Fruit fly (Drosophila melanogaster) whole organism, embryonic: Measurements from ENCODE around the gene Rsph1.

ENCODE experiments used
- Bgb ChIP-seq: fragments of 200-800 bp; sonication (Bioruptor generic); IDR thresholded peaks from 2 replicates; pipeline ENCODE4 v1.3.6; 2022; ENCODE audit warnings: missing biosample characterization, missing genetic modification characterization; ENCODE audit not compliant: partially characterized antibody
- CG12299 ChIP-seq: fragments of 200-800 bp; sonication (Bioruptor generic); optimal IDR thresholded peaks from 2 replicates; lab custom pipeline; 2018; ENCODE audit warnings: missing biosample characterization, mild to moderate bottlenecking, missing genetic modification characterization
- CG1233 ChIP-seq: fragments of 200-800 bp; sonication (Bioruptor generic); optimal IDR thresholded peaks from 4 replicates; lab custom pipeline; 2018; ENCODE audit warnings: missing biosample characterization, mild to moderate bottlenecking, missing genetic modification characterization
- CG12942 ChIP-seq: fragments of 200-800 bp; sonication (Bioruptor generic); optimal IDR thresholded peaks from 3 replicates; lab custom pipeline; 2016; ENCODE audit warnings: missing biosample characterization, missing genetic modification characterization
- CG13894 ChIP-seq: fragments of 200-800 bp; sonication (Bioruptor generic); optimal IDR thresholded peaks from 3 replicates; lab custom pipeline; 2018; ENCODE audit warnings: missing biosample characterization, mild to moderate bottlenecking, missing genetic modification characterization, moderate library complexity
- CG14667 ChIP-seq: fragments of 200-800 bp; sonication (Bioruptor generic); IDR thresholded peaks from 2 replicates; pipeline ENCODE4 v1.3.6; 2022; ENCODE audit warnings: missing biosample characterization, missing genetic modification characterization
- CG1529 ChIP-seq: fragments of 200-800 bp; sonication (Bioruptor generic); optimal IDR thresholded peaks from 3 replicates; lab custom pipeline; 2018; ENCODE audit warnings: missing biosample characterization, missing genetic modification characterization
- CG17186 ChIP-seq: fragments of 200-800 bp; sonication (Bioruptor generic); optimal IDR thresholded peaks from 3 replicates; lab custom pipeline; 2017; ENCODE audit warnings: missing biosample characterization, missing genetic modification reagents, missing genetic modification characterization
- CG17361 ChIP-seq: fragments of 200-800 bp; sonication (Bioruptor generic); IDR thresholded peaks from 3 replicates; pipeline ENCODE4 v1.3.6; 2022; ENCODE audit warnings: missing biosample characterization, missing genetic modification characterization
- CG17912 ChIP-seq: fragments of 200-800 bp; sonication (Bioruptor generic); optimal IDR thresholded peaks from 2 replicates; lab custom pipeline; 2018; ENCODE audit warnings: missing biosample characterization, mild to moderate bottlenecking, missing genetic modification characterization
- CG2875 ChIP-seq: fragments of 200-800 bp; sonication (Bioruptor generic); optimal IDR thresholded peaks from 2 replicates; lab custom pipeline; 2017; ENCODE audit warnings: missing biosample characterization, mild to moderate bottlenecking, missing genetic modification characterization, missing genetic modification reagents
- CG30403 ChIP-seq: fragments of 200-800 bp; sonication (Bioruptor generic); optimal IDR thresholded peaks from 3 replicates; lab custom pipeline; 2016; ENCODE audit warnings: missing biosample characterization, missing genetic modification characterization
- CG6689 ChIP-seq: fragments of 200-800 bp; sonication (Bioruptor generic); IDR thresholded peaks from 2 replicates; pipeline ENCODE4 v1.3.6; 2022; ENCODE audit warnings: missing biosample characterization, missing genetic modification characterization
- CG7786 ChIP-seq: fragments of 200-800 bp; sonication (Bioruptor generic); optimal IDR thresholded peaks from 2 replicates; lab custom pipeline; 2016; ENCODE audit warnings: missing biosample characterization, missing genetic modification characterization
- CG9797 ChIP-seq: fragments of 200-800 bp; sonication (Bioruptor generic); optimal IDR thresholded peaks from 3 replicates; lab custom pipeline; 2018; ENCODE audit warnings: missing biosample characterization, mild to moderate bottlenecking, missing genetic modification characterization
- CHES-1-like ChIP-seq: fragments of 200-800 bp; sonication (Bioruptor generic); optimal IDR thresholded peaks from 2 replicates; lab custom pipeline; 2016; ENCODE audit warnings: missing biosample characterization, missing genetic modification characterization
- CrebB ChIP-seq: fragments of 200-800 bp; sonication (Bioruptor generic); optimal IDR thresholded peaks from 3 replicates; lab custom pipeline; 2018; ENCODE audit warnings: missing biosample characterization, mild to moderate bottlenecking, missing genetic modification characterization
- Dek ChIP-seq: fragments of 200-800 bp; sonication (Bioruptor generic); optimal IDR thresholded peaks from 3 replicates; lab custom pipeline; 2019; ENCODE audit warnings: missing biosample characterization, mild to moderate bottlenecking, missing genetic modification characterization, moderate library complexity
- Dfd ChIP-seq, 2 experiments: fragments of >200 bp; optimal IDR thresholded peaks; 2 replicates each; lab custom pipeline; 2017; ENCODE audit warnings: missing biosample characterization in 2 of 2, missing genetic modification characterization in 2 of 2
- Dll ChIP-seq: fragments of 200-800 bp; sonication (Bioruptor generic); IDR thresholded peaks from 4 replicates; pipeline ENCODE4 v1.3.6; 2022; ENCODE audit warnings: missing biosample characterization, missing genetic modification characterization; ENCODE audit not compliant: partially characterized antibody
- HLHmδ ChIP-seq: fragments of 200-800 bp; sonication (Bioruptor generic); optimal IDR thresholded peaks from 2 replicates; lab custom pipeline; 2018; ENCODE audit warnings: missing biosample characterization, mild to moderate bottlenecking, missing genetic modification characterization, moderate library complexity
- HmgZ ChIP-seq: fragments of 200-800 bp; sonication (Bioruptor generic); optimal IDR thresholded peaks from 2 replicates; lab custom pipeline; 2018; ENCODE audit warnings: missing biosample characterization, mild to moderate bottlenecking, missing genetic modification characterization
- MBD-R2 ChIP-seq: fragments of 200-800 bp; sonication (Bioruptor generic); IDR thresholded peaks from 2 replicates; pipeline ENCODE4 v1.3.6; 2022; ENCODE audit warnings: missing biosample characterization, missing genetic modification characterization
- Med ChIP-seq: fragments of 200-800 bp; sonication (Bioruptor generic); peaks from one replicate; lab custom pipeline; 2016; ENCODE audit warnings: missing biosample characterization, missing genetic modification characterization, mild to moderate bottlenecking, inconsistent platforms, moderate library complexity
- NFAT ChIP-seq: fragments of 200-800 bp; sonication (Bioruptor generic); IDR thresholded peaks from 2 replicates; pipeline ENCODE4 v1.3.6; 2022; ENCODE audit warnings: missing biosample characterization, missing genetic modification characterization
- Pdp1 ChIP-seq, 2 experiments: fragments of 200-800 bp; sonication (Bioruptor generic); optimal IDR thresholded peaks; 3 replicates each; lab custom pipeline; 2016; ENCODE audit warnings: missing biosample characterization in 2 of 2, missing genetic modification characterization in 2 of 2, mild to moderate bottlenecking in 1 of 2, moderate library complexity in 1 of 2
- Rfx ChIP-seq: fragments of 200-800 bp; sonication (Bioruptor generic); IDR thresholded peaks from 2 replicates; pipeline ENCODE4 v1.3.6; 2022; ENCODE audit warnings: missing biosample characterization, missing genetic modification characterization
- Sox102F ChIP-seq: fragments of 200-800 bp; sonication (Bioruptor generic); optimal IDR thresholded peaks from 2 replicates; lab custom pipeline; 2018; ENCODE audit warnings: missing biosample characterization, mild to moderate bottlenecking, missing genetic modification characterization, moderate library complexity
- Sry-β ChIP-seq: fragments of 200-800 bp; sonication (Bioruptor generic); optimal IDR thresholded peaks from 2 replicates; lab custom pipeline; 2018; ENCODE audit warnings: missing biosample characterization, mild to moderate bottlenecking, missing genetic modification characterization, moderate library complexity
- Stat92E ChIP-seq, 3 experiments: fragments of >200 bp in 2 of 3; fragments of 200-800 bp in 1 of 3; sonication (Bioruptor generic) in 1 of 3; optimal IDR thresholded peaks; 2 replicates each; lab custom pipeline; 2017 to 2019; ENCODE audit warnings: missing biosample characterization in 3 of 3, missing genetic modification characterization in 3 of 3, mild to moderate bottlenecking in 1 of 3, moderate library complexity in 1 of 3
- abd-A ChIP-seq: fragments of 200-800 bp; sonication (Bioruptor generic); optimal IDR thresholded peaks from 3 replicates; lab custom pipeline; 2019; ENCODE audit warnings: missing biosample characterization, mild to moderate bottlenecking, missing genetic modification characterization, moderate library complexity
- cg ChIP-seq: fragments of 200-800 bp; sonication (Bioruptor generic); optimal IDR thresholded peaks from 3 replicates; lab custom pipeline; 2019; ENCODE audit warnings: missing biosample characterization, mild to moderate bottlenecking, missing genetic modification characterization, moderate library complexity
- chinmo ChIP-seq: fragments of 200-800 bp; sonication (Bioruptor generic); IDR thresholded peaks from 4 replicates; pipeline ENCODE4 v1.3.6; 2022; ENCODE audit warnings: missing biosample characterization, missing genetic modification characterization; ENCODE audit not compliant: partially characterized antibody
- corto ChIP-seq: fragments of 200-800 bp; sonication (Bioruptor generic); optimal IDR thresholded peaks from 2 replicates; lab custom pipeline; 2016; ENCODE audit warnings: missing biosample characterization, mild to moderate bottlenecking, missing genetic modification characterization, moderate library complexity
- crol ChIP-seq: fragments of 200-800 bp; sonication (Bioruptor generic); IDR thresholded peaks from 2 replicates; pipeline ENCODE4 v1.3.6; 2022; ENCODE audit warnings: missing biosample characterization, missing genetic modification characterization
- ems ChIP-seq: fragments of 200-800 bp; sonication (Bioruptor generic); optimal IDR thresholded peaks from 3 replicates; lab custom pipeline; 2016; ENCODE audit warnings: missing biosample characterization, missing genetic modification characterization
- en ChIP-seq: fragments of 200-800 bp; sonication (Bioruptor generic); optimal IDR thresholded peaks from 2 replicates; lab custom pipeline; 2016; ENCODE audit warnings: missing biosample characterization, missing genetic modification characterization
- exex ChIP-seq: fragments of 200-800 bp; sonication (Bioruptor generic); optimal IDR thresholded peaks from 4 replicates; lab custom pipeline; 2018; ENCODE audit warnings: missing biosample characterization, mild to moderate bottlenecking, missing genetic modification characterization, moderate library complexity
- eyg ChIP-seq: fragments of 200-800 bp; sonication (Bioruptor generic); optimal IDR thresholded peaks from 3 replicates; lab custom pipeline; 2016; ENCODE audit warnings: missing biosample characterization, missing genetic modification characterization
- ftz-f1 ChIP-seq: fragments of 200-800 bp; sonication (Bioruptor generic); optimal IDR thresholded peaks from 2 replicates; lab custom pipeline; 2016; ENCODE audit warnings: missing biosample characterization, missing genetic modification characterization
- ken ChIP-seq: fragments of 200-800 bp; sonication (Bioruptor generic); IDR thresholded peaks from 3 replicates; pipeline ENCODE4 v1.3.6; 2022; ENCODE audit warnings: missing biosample characterization, missing genetic modification characterization
- org-1 ChIP-seq: fragments of 200-800 bp; sonication (Bioruptor generic); optimal IDR thresholded peaks from 2 replicates; lab custom pipeline; 2017; ENCODE audit warnings: missing biosample characterization, missing genetic modification characterization
- pfk ChIP-seq: fragments of 200-800 bp; sonication (Bioruptor generic); optimal IDR thresholded peaks from 2 replicates; lab custom pipeline; 2018; ENCODE audit warnings: missing biosample characterization, mild to moderate bottlenecking, missing genetic modification characterization, moderate library complexity
- sens-2 ChIP-seq: fragments of 200-800 bp; sonication (Bioruptor generic); IDR thresholded peaks from 2 replicates; pipeline ENCODE4 v1.3.6; 2022; ENCODE audit warnings: missing biosample characterization, missing genetic modification characterization
- ssp ChIP-seq: fragments of 200-800 bp; sonication (Bioruptor generic); IDR thresholded peaks from 2 replicates; pipeline ENCODE4 v1.3.6; 2022; ENCODE audit warnings: missing biosample characterization, missing genetic modification characterization
- sug ChIP-seq: fragments of 200-800 bp; optimal IDR thresholded peaks from 2 replicates; lab custom pipeline; 2019; ENCODE audit warnings: missing biosample characterization, mild to moderate bottlenecking, missing genetic modification characterization, moderate library complexity
- tap ChIP-seq: fragments of 200-800 bp; optimal IDR thresholded peaks from 3 replicates; lab custom pipeline; 2019; ENCODE audit warnings: missing biosample characterization, mild to moderate bottlenecking, missing genetic modification characterization, moderate library complexity
- tgo ChIP-seq: fragments of 200-800 bp; sonication (Bioruptor generic); IDR thresholded peaks from 3 replicates; pipeline ENCODE4 v1.3.6; 2022; ENCODE audit warnings: missing biosample characterization, missing genetic modification characterization
- tna ChIP-seq: fragments of 200-800 bp; sonication (Bioruptor generic); IDR thresholded peaks from 2 replicates; pipeline ENCODE4 v1.3.6; 2022; ENCODE audit warnings: missing biosample characterization, missing genetic modification characterization; ENCODE audit not compliant: partially characterized antibody
- vfl ChIP-seq: fragments of 200-800 bp; sonication (Bioruptor generic); optimal IDR thresholded peaks from 2 replicates; lab custom pipeline; 2016; ENCODE audit warnings: missing biosample characterization, missing genetic modification characterization

The Rsph1 gene

dm6 chr2L:13206077-13206668 lies 22.9 kb downstream of the Rsph1 start:
- no peak for TF ChIP-seq CG6689 (GFP tag; lab: Robert Waterston, UW)
- no peak for TF ChIP-seq abd-A
- TF ChIP-seq CG1529 (GFP tag; lab: Kevin White, UChicago): no peak
- no peak for TF ChIP-seq ems (GFP tag; lab: Kevin White, UChicago)
- TF ChIP-seq CHES-1-like (GFP tag; lab: Kevin White, UChicago): no peak
- TF ChIP-seq Dfd (GFP tag; optimal IDR thresholded peaks at IDR 0.05; lab: Kevin White, UChicago): no peak
- TF ChIP-seq CG30403 (GFP tag; lab: Kevin White, UChicago): no peak
- peak; percentile 19 for TF ChIP-seq ftz-f1
- TF ChIP-seq sug (tag; lab: Kevin White, UChicago): peak; percentile 98
- TF ChIP-seq CG2875: no peak
- no peak for TF ChIP-seq org-1 (GFP tag; lab: Kevin White, UChicago)
- no peak for TF ChIP-seq Bgb (GFP tag; lab: Robert Waterston, UW)
- TF ChIP-seq vfl: no peak
- TF ChIP-seq en: no peak
- TF ChIP-seq tap: no peak
- TF ChIP-seq crol: peak; percentile 34; the same call in 1 of the 2 replicates
- no peak for TF ChIP-seq tna (GFP tag; lab: Robert Waterston, UW)
- 0 out of 2 replicates have a peak, but pooled peaks have one; percentile 23 for TF ChIP-seq Rfx (GFP tag; lab: Robert Waterston, UW)
- peak; percentile 32 for TF ChIP-seq CG1233 (GFP tag; lab: Kevin White, UChicago)
- TF ChIP-seq ssp: no peak
- TF ChIP-seq CrebB (tag; lab: Kevin White, UChicago): peak; percentile 13
- no peak for TF ChIP-seq tgo (GFP tag; lab: Robert Waterston, UW)
- TF ChIP-seq CG17912 (GFP tag; lab: Kevin White, UChicago): no peak
- no peak for TF ChIP-seq cg (GFP tag; lab: Kevin White, UChicago)
- 0 out of 4 replicates have a peak, but pooled peaks have one; percentile 71 for TF ChIP-seq chinmo (GFP tag; lab: Robert Waterston, UW)
- TF ChIP-seq CG13894 (tag; lab: Kevin White, UChicago): peak; percentile 37
- TF ChIP-seq exex: peak; percentile 55
- peak in 1 of 2 experiments; percentile 78 for TF ChIP-seq Pdp1 (GFP tag; optimal IDR thresholded peaks at IDR 0.05; lab: Kevin White, UChicago)
- TF ChIP-seq CG7786 (GFP tag; lab: Kevin White, UChicago): peak; percentile 29
- no peak for TF ChIP-seq CG17186 (GFP tag; lab: Kevin White, UChicago)
- TF ChIP-seq Med (GFP tag; lab: Kevin White, UChicago): peak; percentile 37
- no peak for TF ChIP-seq CG12299 (tag; lab: Kevin White, UChicago)
- no peak for TF ChIP-seq CG14667
- no peak for TF ChIP-seq MBD-R2 (GFP tag; lab: Robert Waterston, UW)
- TF ChIP-seq pfk: peak; percentile 55
- no peak for TF ChIP-seq Stat92E (GFP tag; optimal IDR thresholded peaks at IDR 0.05; lab: Kevin White, UChicago)
- no peak for TF ChIP-seq ken
- TF ChIP-seq sens-2 (GFP tag; lab: Robert Waterston, UW): no peak
- no peak for TF ChIP-seq HLHmδ (GFP tag; lab: Kevin White, UChicago)
- TF ChIP-seq NFAT: no peak
- no peak for TF ChIP-seq CG9797
- TF ChIP-seq CG17361 (GFP tag; lab: Robert Waterston, UW): no peak
- TF ChIP-seq Dek (tag; lab: Kevin White, UChicago): no peak
- TF ChIP-seq HmgZ (tag; lab: Kevin White, UChicago): peak; percentile 50
- no peak for TF ChIP-seq Sox102F
- TF ChIP-seq Sry-β (GFP tag; lab: Kevin White, UChicago): no peak
- no peak for TF ChIP-seq CG12942 (GFP tag; lab: Kevin White, UChicago)
- no peak for TF ChIP-seq eyg (GFP tag; lab: Kevin White, UChicago)
- no peak for TF ChIP-seq Dll (GFP tag; lab: Robert Waterston, UW)
- no peak for TF ChIP-seq corto (GFP tag; lab: Kevin White, UChicago)
